Worm (Caenorhabditis elegans): ENCODE results near the gene clec-227.

Gene clec-227

DNA sequence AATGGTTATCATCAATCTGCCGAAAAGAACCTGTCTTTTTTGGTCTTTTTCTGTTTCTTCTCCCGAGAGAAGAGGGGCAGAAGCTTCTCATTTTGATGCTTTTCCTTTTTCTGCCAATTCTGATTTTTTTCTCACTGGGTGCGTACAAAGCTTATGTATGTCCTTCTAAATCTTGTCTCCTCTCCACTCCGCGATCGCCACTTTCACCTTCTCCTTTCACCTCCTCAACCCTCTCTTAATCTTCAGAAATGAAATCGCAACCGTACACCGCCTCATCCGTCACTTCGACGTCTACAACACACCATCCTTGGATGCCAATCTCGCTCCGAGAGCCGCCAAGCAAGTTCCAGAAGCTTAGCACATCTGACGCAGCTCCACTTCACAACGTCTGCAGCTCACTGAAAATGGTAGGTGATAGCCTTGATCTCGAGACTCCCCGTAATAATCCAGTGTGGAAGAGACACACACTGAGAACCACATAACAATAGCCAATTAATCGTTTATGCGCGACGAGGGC, 35.7 kb downstream of the clec-227 start, which contains the start of gene R02D5.1:
Gene R02D5.1, plus strand, starts transcription at position 245 of the 517 bp plus-strand sequence.
- TF ChIP-seq zag-1 (tag; optimal IDR thresholded peaks at IDR 0.05) (no peak), nhr-77 (tag; optimal IDR thresholded peaks at IDR 0.05) (no peak), blmp-1 (tag; optimal IDR thresholded peaks at IDR 0.05; ENCODE audit: insufficient read depth) (peak; percentile 88), sem-4 (tag; optimal IDR thresholded peaks at IDR 0.05) (no peak)

ce11 chrV:14508556-14508955, 36.2 kb downstream of the clec-227 start:
- TF ChIP-seq mbf-1 (tag; optimal IDR thresholded peaks at IDR 0.05) (no peak), snpc-4 (tag; optimal IDR thresholded peaks at IDR 0.05) (no peak), ama-1 (optimal IDR thresholded peaks at IDR 0.05) (no peak), mab-5 (tag; optimal IDR thresholded peaks at IDR 0.05) (no peak), fos-1 (tag; optimal IDR thresholded peaks at IDR 0.05) (no peak), nhr-10 (tag; optimal IDR thresholded peaks at IDR 0.05) (no peak), sem-4 (tag; optimal IDR thresholded peaks at IDR 0.05) (no peak), nhr-25 (tag; optimal IDR thresholded peaks at IDR 0.05) (no peak), ceh-16 (tag; optimal IDR thresholded peaks at IDR 0.05) (no peak), peb-1 (tag; optimal IDR thresholded peaks at IDR 0.05) (no peak), ZK546.5 (tag; optimal IDR thresholded peaks at IDR 0.05) (no peak), unc-62 (GFP tag; optimal IDR thresholded peaks at IDR 0.05) (no peak), blmp-1 (tag; optimal IDR thresholded peaks at IDR 0.05; ENCODE audit: insufficient read depth) (no peak), F13H6.1 (tag; optimal IDR thresholded peaks at IDR 0.05) (no peak)

DNA sequence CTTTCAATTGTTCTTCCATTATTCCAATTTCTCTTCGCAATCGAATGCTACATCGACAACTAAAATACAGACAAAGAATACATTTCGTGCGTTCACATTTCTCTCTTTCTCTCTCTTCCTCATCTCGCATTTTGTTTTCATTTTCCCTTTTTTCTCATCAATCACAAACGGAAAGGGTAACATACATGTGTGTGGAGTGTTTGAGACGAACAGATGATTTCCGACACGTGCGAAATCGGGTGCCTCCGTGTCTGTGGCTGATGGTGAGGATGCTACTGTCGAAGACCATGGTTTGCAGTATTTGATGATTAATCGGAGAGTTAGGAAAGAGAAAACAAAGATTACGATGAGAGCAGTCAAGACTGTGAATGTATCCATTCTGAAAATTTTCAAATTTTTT, 38.4 kb downstream of the clec-227 start, which contains the start of gene R02D5.9:
Gene R02D5.9, minus strand, starts transcription at position 378 of the 400 bp plus-strand sequence.
- TF ChIP-seq sma-3 (GFP tag; optimal IDR thresholded peaks at IDR 0.05) (peak; percentile 95), nhr-25 (tag; optimal IDR thresholded peaks at IDR 0.05) (peak; percentile 87), sma-9 (GFP tag; optimal IDR thresholded peaks at IDR 0.05) (peak; percentile 88), sma-9 (tag; optimal IDR thresholded peaks at IDR 0.05) (no peak), nhr-21 (tag; optimal IDR thresholded peaks at IDR 0.05) (peak; percentile 72), F13H6.1 (tag; optimal IDR thresholded peaks at IDR 0.05) (no peak), sem-4 (tag; optimal IDR thresholded peaks at IDR 0.05) (peak; percentile 49), ZK546.5 (tag; optimal IDR thresholded peaks at IDR 0.05) (no peak), mab-5 (tag; optimal IDR thresholded peaks at IDR 0.05) (no peak), nhr-11 (tag; optimal IDR thresholded peaks at IDR 0.05) (no peak), nhr-129 (tag; optimal IDR thresholded peaks at IDR 0.05) (peak; percentile 42), fos-1 (tag; optimal IDR thresholded peaks at IDR 0.05) (peak; percentile 20), nhr-77 (tag; optimal IDR thresholded peaks at IDR 0.05) (no peak), egl-27 (tag; optimal IDR thresholded peaks at IDR 0.05) (peak; percentile 9), skn-1 (tag; optimal IDR thresholded peaks at IDR 0.05) (no peak), blmp-1 (tag; optimal IDR thresholded peaks at IDR 0.05; ENCODE audit: insufficient read depth) (peak; percentile 97), mdl-1 (tag; optimal IDR thresholded peaks at IDR 0.05) (peak; percentile 37 to 82)

- TF ChIP-seq unc-39 (tag; optimal IDR thresholded peaks at IDR 0.05) = no peak
- TF ChIP-seq gmeb-1 (tag; optimal IDR thresholded peaks at IDR 0.05) = no peak
- no peak for TF ChIP-seq peb-1 (tag; optimal IDR thresholded peaks at IDR 0.05)
- no peak for TF ChIP-seq nhr-237 (tag; optimal IDR thresholded peaks at IDR 0.05)
- no peak for TF ChIP-seq mbf-1 (tag; optimal IDR thresholded peaks at IDR 0.05)
- TF ChIP-seq ceh-82 (tag; optimal IDR thresholded peaks at IDR 0.05) = no peak
- TF ChIP-seq elt-1 (tag; optimal IDR thresholded peaks at IDR 0.05) = no peak
Measured at ce11 chrV:14518010-14518409, 45.7 kb downstream of the clec-227 start, which contains the start of gene R02D5.6. Gene R02D5.6, minus strand, starts transcription at chrV:14518110.

ce11 chrV:14519268-14519667, 46.9 kb downstream of the clec-227 start, which contains the start of gene R02D5.8:
Gene R02D5.8, minus strand, starts transcription at chrV:14519368.
- TF ChIP-seq lin-13 (GFP tag; optimal IDR thresholded peaks at IDR 0.05) = no peak
- TF ChIP-seq lin-11 (tag; optimal IDR thresholded peaks at IDR 0.05) = no peak
- TF ChIP-seq alr-1 (tag; optimal IDR thresholded peaks at IDR 0.05) = no peak
- TF ChIP-seq ZK546.5 (tag; optimal IDR thresholded peaks at IDR 0.05) = no peak
- TF ChIP-seq unc-62 (GFP tag; optimal IDR thresholded peaks at IDR 0.05) = no peak
- TF ChIP-seq ceh-82 (tag; optimal IDR thresholded peaks at IDR 0.05) = no peak
- TF ChIP-seq nhr-25 (tag; optimal IDR thresholded peaks at IDR 0.05) = no peak
- TF ChIP-seq fos-1 (tag; optimal IDR thresholded peaks at IDR 0.05) = no peak
- no peak for TF ChIP-seq C34F6.9 (tag; optimal IDR thresholded peaks at IDR 0.05)
- no peak for TF ChIP-seq ama-1 (optimal IDR thresholded peaks at IDR 0.05)
- no peak for TF ChIP-seq elt-3 (tag; optimal IDR thresholded peaks at IDR 0.05)
- TF ChIP-seq ceh-16 (tag; optimal IDR thresholded peaks at IDR 0.05) = no peak
- TF ChIP-seq lsy-2 (tag; optimal IDR thresholded peaks at IDR 0.05) = no peak
- TF ChIP-seq crh-2 (tag; optimal IDR thresholded peaks at IDR 0.05) = no peak

Measured in whole organism, L2 larva.